Fruit fly (Drosophila melanogaster) whole organism, pupa: ENCODE data around the gene Nhe3.

Experiments
- CG10348 ChIP-seq: fragments of 200-800 bp; sonication (Bioruptor generic); IDR thresholded peaks from 2 replicates; pipeline ENCODE4 v1.3.6; 2022; ENCODE audit warnings: missing biosample characterization, missing genetic modification characterization
- CG12605 ChIP-seq: fragments of 200-800 bp; sonication (Bioruptor generic); IDR thresholded peaks from 2 replicates; pipeline ENCODE4 v1.3.6; 2022; ENCODE audit warnings: missing biosample characterization, missing genetic modification characterization
- CG13204 ChIP-seq: fragments of 200-800 bp; sonication (Bioruptor generic); optimal IDR thresholded peaks from 2 replicates; lab custom pipeline; 2018; ENCODE audit warnings: missing biosample characterization, mild to moderate bottlenecking, missing genetic modification characterization, moderate library complexity
- CG14655 ChIP-seq: fragments of 200-800 bp; sonication (Bioruptor generic); optimal IDR thresholded peaks from 3 replicates; lab custom pipeline; 2017; ENCODE audit warnings: mild to moderate bottlenecking, missing biosample characterization, missing genetic modification reagents, missing genetic modification characterization
- CG15710 ChIP-seq: fragments of 200-800 bp; sonication (Bioruptor generic); optimal IDR thresholded peaks from 2 replicates; lab custom pipeline; 2018; ENCODE audit warnings: missing biosample characterization, mild to moderate bottlenecking, missing genetic modification characterization, moderate library complexity
- CG17806 ChIP-seq: fragments of 200-800 bp; sonication (Bioruptor generic); optimal IDR thresholded peaks from 2 replicates; lab custom pipeline; 2018; ENCODE audit warnings: missing biosample characterization, mild to moderate bottlenecking, missing genetic modification characterization, moderate library complexity
- CG32121 ChIP-seq: fragments of 200-800 bp; sonication (Bioruptor generic); IDR thresholded peaks from 2 replicates; pipeline ENCODE4 v1.3.6; 2022; ENCODE audit warnings: missing biosample characterization, missing genetic modification characterization
- CG34367 ChIP-seq: fragments of 200-800 bp; sonication (Bioruptor generic); optimal IDR thresholded peaks from 2 replicates; lab custom pipeline; 2018; ENCODE audit warnings: missing biosample characterization, mild to moderate bottlenecking, missing genetic modification characterization
- CG4496 ChIP-seq: fragments of 200-800 bp; sonication (Bioruptor generic); IDR thresholded peaks from 3 replicates; pipeline ENCODE4 v1.3.6; 2022; ENCODE audit warnings: missing biosample characterization, missing genetic modification characterization
- CG8159 ChIP-seq: fragments of 200-800 bp; sonication (Bioruptor generic); optimal IDR thresholded peaks from 3 replicates; lab custom pipeline; 2018; ENCODE audit warnings: missing biosample characterization, mild to moderate bottlenecking, missing genetic modification characterization, moderate library complexity
- CG8301 ChIP-seq: fragments of 200-800 bp; sonication (Bioruptor generic); optimal IDR thresholded peaks from 2 replicates; lab custom pipeline; 2018; ENCODE audit warnings: missing biosample characterization, mild to moderate bottlenecking, missing genetic modification characterization
- CG9948 ChIP-seq: fragments of 200-800 bp; sonication (Bioruptor generic); optimal IDR thresholded peaks from 2 replicates; lab custom pipeline; 2018; ENCODE audit warnings: missing biosample characterization, mild to moderate bottlenecking, missing genetic modification characterization, moderate library complexity
- D1 ChIP-seq: fragments of 200-800 bp; sonication (Bioruptor generic); optimal IDR thresholded peaks from 2 replicates; lab custom pipeline; 2018; ENCODE audit warnings: missing biosample characterization, mild to moderate bottlenecking, missing genetic modification characterization, moderate library complexity
- EcR ChIP-seq: fragments of 200-800 bp; sonication (Bioruptor generic); optimal IDR thresholded peaks from 3 replicates; lab custom pipeline; 2019; ENCODE audit warnings: missing biosample characterization, missing genetic modification characterization, mild to moderate bottlenecking, moderate library complexity, missing genetic modification reagents
- Ets98B ChIP-seq: fragments of 200-800 bp; sonication (Bioruptor generic); IDR thresholded peaks from 2 replicates; pipeline ENCODE4 v1.3.6; 2022; ENCODE audit warnings: missing biosample characterization, missing genetic modification characterization
- Pif1A ChIP-seq: fragments of 200-800 bp; sonication (Bioruptor generic); optimal IDR thresholded peaks from 3 replicates; lab custom pipeline; 2016; ENCODE audit warnings: missing biosample characterization, missing genetic modification characterization
- Pif1B ChIP-seq: fragments of 200-800 bp; sonication (Bioruptor generic); optimal IDR thresholded peaks from 3 replicates; lab custom pipeline; 2016; ENCODE audit warnings: missing biosample characterization, missing genetic modification characterization
- Snoo ChIP-seq: fragments of 200-800 bp; sonication (Bioruptor generic); optimal IDR thresholded peaks from 3 replicates; lab custom pipeline; 2017; ENCODE audit warnings: missing biosample characterization, mild to moderate bottlenecking, missing genetic modification characterization, inconsistent platforms
- fd96Ca ChIP-seq: fragments of 200-800 bp; sonication (Bioruptor generic); IDR thresholded peaks from 3 replicates; pipeline ENCODE4 v1.3.6; 2022; ENCODE audit warnings: missing biosample characterization, missing genetic modification characterization
- gl ChIP-seq: fragments of 200-800 bp; sonication (Bioruptor generic); optimal IDR thresholded peaks from 2 replicates; lab custom pipeline; 2018; ENCODE audit warnings: missing biosample characterization, mild to moderate bottlenecking, missing genetic modification characterization
- rn ChIP-seq: fragments of 200-800 bp; sonication (Bioruptor generic); IDR thresholded peaks from 2 replicates; pipeline ENCODE4 v1.3.6; 2022; ENCODE audit warnings: missing biosample characterization, missing genetic modification characterization

Gene Nhe3

dm6 chr2L:6667719-6668325 is 16.3 kb downstream of the Nhe3 start, which contains the start of gene Galt:
Gene Galt (minus strand): TSS chr2L:6668033.
- peak; percentile 43 for TF ChIP-seq CG8301
- TF ChIP-seq gl (tag; lab: Kevin White, UChicago), result no peak
- 0 out of 3 replicates have a peak, but pooled peaks have one; percentile 21 for TF ChIP-seq CG4496 (GFP tag; lab: Robert Waterston, UW)
- no peak for TF ChIP-seq CG14655 (GFP tag; lab: Kevin White, UChicago)
- no peak for TF ChIP-seq CG10348 (GFP tag; lab: Robert Waterston, UW)
- no peak for TF ChIP-seq rn (GFP tag; lab: Robert Waterston, UW)
- TF ChIP-seq fd96Ca (GFP tag; lab: Robert Waterston, UW), result peak; percentile 6; the same call in 1 of the 3 replicates
- peak; percentile 36 for TF ChIP-seq CG32121 (GFP tag; lab: Robert Waterston, UW)
- TF ChIP-seq CG9948 (tag; lab: Kevin White, UChicago), result peak; percentile 27
- peak; percentile 42 for TF ChIP-seq Snoo
- TF ChIP-seq CG8159, result peak; percentile 58
- no peak for TF ChIP-seq CG12605
- no peak for TF ChIP-seq Pif1A (GFP tag; lab: Kevin White, UChicago)
- peak; percentile 37 for TF ChIP-seq CG17806 (tag; lab: Kevin White, UChicago)
- TF ChIP-seq CG15710 (tag; lab: Kevin White, UChicago), result peak; percentile 39
- TF ChIP-seq D1 (tag; lab: Kevin White, UChicago), result no peak
- TF ChIP-seq Pif1B (GFP tag; lab: Kevin White, UChicago), result no peak
- TF ChIP-seq EcR (GFP tag; lab: Kevin White, UChicago), result no peak
- no peak for TF ChIP-seq CG13204 (GFP tag; lab: Kevin White, UChicago)
- TF ChIP-seq CG34367 (tag; lab: Kevin White, UChicago), result no peak
- TF ChIP-seq, all 21 proteins: peak for 9

- TF ChIP-seq CG32121 (GFP tag; lab: Robert Waterston, UW) (no peak), CG9948 (tag; lab: Kevin White, UChicago) (no peak), Pif1B (GFP tag; lab: Kevin White, UChicago) (no peak), CG10348 (GFP tag; lab: Robert Waterston, UW) (no peak), Ets98B (GFP tag; lab: Robert Waterston, UW) (no peak), fd96Ca (GFP tag; lab: Robert Waterston, UW) (no peak), CG8159 (no peak), CG8301 (no peak), CG13204 (GFP tag; lab: Kevin White, UChicago) (no peak), CG15710 (tag; lab: Kevin White, UChicago) (no peak), CG17806 (tag; lab: Kevin White, UChicago) (no peak), EcR (GFP tag; lab: Kevin White, UChicago) (no peak), CG34367 (tag; lab: Kevin White, UChicago) (no peak), Pif1A (GFP tag; lab: Kevin White, UChicago) (no peak), D1 (tag; lab: Kevin White, UChicago) (no peak), Snoo (no peak), gl (tag; lab: Kevin White, UChicago) (no peak), CG4496 (GFP tag; lab: Robert Waterston, UW) (no peak), CG12605 (no peak)
These were observed 20.6 kb downstream of the Nhe3 start, which contains the start of the genes CG13771, CG34310 and cup for dm6 chr2L:6663562-6664051. Gene CG13771 (minus strand): TSS chr2L:6663612. Gene CG34310 (plus strand): TSS chr2L:6663664. Gene cup (plus strand): TSS chr2L:6663664.

- TF ChIP-seq EcR (GFP tag; lab: Kevin White, UChicago), result peak; percentile 60
- TF ChIP-seq CG17806 (tag; lab: Kevin White, UChicago), result no peak
- no peak for TF ChIP-seq Pif1A (GFP tag; lab: Kevin White, UChicago)
- TF ChIP-seq CG32121 (GFP tag; lab: Robert Waterston, UW), result no peak
- no peak for TF ChIP-seq D1 (tag; lab: Kevin White, UChicago)
These were observed 26.0 kb downstream of the Nhe3 start, which contains the start of the genes CG31636 and Ube4A for dm6 chr2L:6657969-6658748. Gene CG31636 (minus strand): TSS chr2L:6658152. Gene Ube4A (plus strand): TSS chr2L:6658517.

DNA sequence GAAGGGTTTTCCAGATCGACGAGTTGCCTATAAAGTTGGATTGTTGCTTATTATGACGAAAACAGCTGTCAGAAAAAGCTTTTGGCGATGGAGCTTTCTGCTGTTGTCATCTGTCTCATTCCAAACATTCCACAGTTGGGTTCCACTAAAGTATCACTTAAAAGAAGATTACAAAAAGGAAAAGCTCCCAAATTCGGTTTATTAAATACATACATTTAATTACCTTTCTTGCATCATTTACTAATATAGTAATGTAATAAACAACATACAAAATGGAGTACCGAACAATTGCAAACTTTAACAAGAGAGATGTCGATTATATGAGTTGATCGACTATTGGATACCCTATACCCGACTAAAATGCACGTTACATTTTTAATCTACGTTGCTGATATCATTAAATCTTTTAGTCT is 27.9 kb downstream of the Nhe3 start, which contains the start of gene CG31633:
TSS of gene CG31633 (minus strand) at position 58 of the 413 bp plus-strand sequence.
- TF ChIP-seq CG12605, result no peak

DNA sequence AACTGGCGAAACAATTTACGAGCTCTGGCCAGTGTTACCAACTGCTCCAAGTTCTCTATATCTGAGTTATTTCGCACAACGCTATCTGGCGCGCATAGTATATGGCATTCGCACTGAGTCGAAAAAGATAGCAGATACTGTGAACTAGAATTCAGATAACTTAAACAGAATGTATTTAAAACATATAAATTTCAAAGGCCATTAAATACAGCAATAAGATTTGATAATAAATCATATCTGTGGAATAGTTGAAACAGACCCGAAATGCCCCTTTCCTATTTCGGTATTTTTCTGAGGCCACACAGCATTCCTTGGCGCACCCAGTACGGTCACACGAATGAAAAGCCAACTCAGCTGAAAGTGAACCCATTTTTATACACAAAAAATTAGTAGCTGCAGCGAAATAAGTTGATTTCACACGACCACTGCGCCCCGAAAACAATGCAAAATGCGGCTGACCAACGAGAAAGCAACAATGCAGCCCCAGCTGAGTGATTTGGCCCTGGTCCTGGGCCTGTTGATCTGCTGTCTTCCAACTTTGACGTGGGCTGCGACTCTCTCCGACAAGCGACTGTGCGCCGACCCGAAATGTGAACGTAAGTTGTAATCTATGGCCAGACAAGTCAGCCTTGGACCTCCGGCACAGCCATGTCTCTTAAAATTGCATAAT is 34.9 kb downstream of the Nhe3 start, which contains the start of the genes CG31635 and Tango1:
TSS of gene CG31635 (minus strand) at position 30 of the 670 bp plus-strand sequence.
TSS of gene Tango1 (plus strand) at position 304 of the 670 bp plus-strand sequence.
- TF ChIP-seq Ets98B (GFP tag; lab: Robert Waterston, UW), result peak; percentile 36; the same call in 1 of the 2 replicates
- TF ChIP-seq CG14655 (GFP tag; lab: Kevin White, UChicago), result no peak
